Worm (Caenorhabditis elegans) whole organism, L2 larva: ENCODE data around the gene C56G2.22.

ENCODE experiments used
- C34F6.9 ChIP-seq: fragments of 150-350 bp; optimal IDR thresholded peaks from 2 replicates; lab custom pipeline; 2014; ENCODE audit warnings: missing biosample characterization, missing genetic modification characterization
- F13H6.1 ChIP-seq: sonication (generic microtip); optimal IDR thresholded peaks from 2 replicates; lab custom pipeline; 2016; ENCODE audit warnings: missing genetic modification characterization, missing compliant biosample characterization
- R02D3.7 ChIP-seq: fragments of 150-350 bp; optimal IDR thresholded peaks from 2 replicates; lab custom pipeline; 2014; ENCODE audit warnings: missing biosample characterization, missing genetic modification characterization
- Y55F3AM.14 ChIP-seq: fragments of 200-800 bp; sonication (Bioruptor generic); optimal IDR thresholded peaks from 2 replicates; lab custom pipeline; 2018; ENCODE audit warnings: mild to moderate bottlenecking, missing genetic modification characterization, missing compliant biosample characterization
- ZK546.5 ChIP-seq: sonication (generic microtip); optimal IDR thresholded peaks from 2 replicates; lab custom pipeline; 2017; ENCODE audit warnings: missing biosample characterization, missing genetic modification characterization
- alr-1 ChIP-seq: fragments of 150-350 bp; optimal IDR thresholded peaks from 2 replicates; lab custom pipeline; 2014; ENCODE audit warnings: missing biosample characterization, missing genetic modification characterization
- aly-2 ChIP-seq: fragments of 150-350 bp; optimal IDR thresholded peaks from 2 replicates; lab custom pipeline; 2014; ENCODE audit warnings: missing biosample characterization, missing genetic modification characterization
- blmp-1 ChIP-seq: sonication (generic microtip); optimal IDR thresholded peaks from 2 replicates; lab custom pipeline; 2017; ENCODE audit warnings: missing genetic modification characterization, mild to moderate bottlenecking, missing compliant biosample characterization, antibody characterized with exemption, moderate library complexity; ENCODE audit not compliant: insufficient read depth
- ceh-16 ChIP-seq: fragments of 150-350 bp; optimal IDR thresholded peaks from 2 replicates; lab custom pipeline; 2014; ENCODE audit warnings: missing biosample characterization, missing genetic modification characterization
- ceh-82 ChIP-seq: fragments of 150-350 bp; optimal IDR thresholded peaks from 2 replicates; lab custom pipeline; 2014; ENCODE audit warnings: missing biosample characterization, missing genetic modification characterization
- crh-2 ChIP-seq: sonication (generic microtip); optimal IDR thresholded peaks from 2 replicates; lab custom pipeline; 2017; ENCODE audit warnings: missing biosample characterization, missing genetic modification characterization
- dmd-4 ChIP-seq: sonication (generic microtip); optimal IDR thresholded peaks from 2 replicates; lab custom pipeline; 2017; ENCODE audit warnings: missing biosample characterization, missing genetic modification characterization
- egl-27 ChIP-seq: sonication (generic microtip); optimal IDR thresholded peaks from 3 replicates; lab custom pipeline; 2017; ENCODE audit warnings: missing biosample characterization, missing genetic modification reagents, missing genetic modification characterization
- elt-3 ChIP-seq: sonication (generic microtip); optimal IDR thresholded peaks from 2 replicates; lab custom pipeline; 2017; ENCODE audit warnings: missing biosample characterization, missing genetic modification characterization
- fos-1 ChIP-seq: fragments of 150-350 bp; optimal IDR thresholded peaks from 2 replicates; lab custom pipeline; 2014; ENCODE audit warnings: missing biosample characterization, missing genetic modification characterization
- gmeb-1 ChIP-seq: fragments of 150-350 bp; optimal IDR thresholded peaks from 2 replicates; lab custom pipeline; 2014; ENCODE audit warnings: missing biosample characterization, missing genetic modification characterization
- lin-11 ChIP-seq: fragments of 150-350 bp; sonication (generic microtip); optimal IDR thresholded peaks from 2 replicates; lab custom pipeline; 2014; ENCODE audit warnings: missing biosample characterization, missing genetic modification characterization, inconsistent platforms, mixed read lengths
- lin-13 ChIP-seq: fragments of 150-350 bp; optimal IDR thresholded peaks from 2 replicates; lab custom pipeline; 2014; ENCODE audit warnings: missing biosample characterization, missing genetic modification reagents, missing genetic modification characterization
- lin-39 ChIP-seq: fragments of 150-350 bp; optimal IDR thresholded peaks from 2 replicates; lab custom pipeline; 2014; ENCODE audit warnings: missing biosample characterization, missing genetic modification reagents, missing genetic modification characterization
- lsy-2 ChIP-seq, 2 experiments: fragments of 150-350 bp in 1 of 2; sonication (generic microtip) in 1 of 2; optimal IDR thresholded peaks; 2 replicates each; lab custom pipeline; 2014 to 2017; ENCODE audit warnings: missing biosample characterization in 2 of 2, missing genetic modification characterization in 2 of 2
- mbf-1 ChIP-seq: sonication (generic microtip); optimal IDR thresholded peaks from 2 replicates; lab custom pipeline; 2017; ENCODE audit warnings: missing biosample characterization, missing genetic modification characterization
- mdl-1 ChIP-seq, 2 experiments: fragments of 150-350 bp in 1 of 2; sonication (generic microtip) in 1 of 2; optimal IDR thresholded peaks; 2 replicates each; lab custom pipeline; 2017; ENCODE audit warnings: missing biosample characterization in 2 of 2, missing genetic modification characterization in 2 of 2
- nhr-10 ChIP-seq: sonication (generic microtip); optimal IDR thresholded peaks from 2 replicates; lab custom pipeline; 2017; ENCODE audit warnings: missing biosample characterization, missing genetic modification characterization
- nhr-11 ChIP-seq: fragments of 150-350 bp; optimal IDR thresholded peaks from 2 replicates; lab custom pipeline; 2014; ENCODE audit warnings: missing biosample characterization, missing genetic modification characterization
- nhr-12 ChIP-seq: fragments of 150-350 bp; optimal IDR thresholded peaks from 2 replicates; lab custom pipeline; 2014; ENCODE audit warnings: missing biosample characterization, missing genetic modification characterization
- nhr-129 ChIP-seq: fragments of 150-350 bp; optimal IDR thresholded peaks from 2 replicates; lab custom pipeline; 2014; ENCODE audit warnings: missing biosample characterization, missing genetic modification characterization
- nhr-21 ChIP-seq: fragments of 150-350 bp; optimal IDR thresholded peaks from 2 replicates; lab custom pipeline; 2014; ENCODE audit warnings: missing biosample characterization, missing genetic modification characterization
- nhr-23 ChIP-seq: fragments of 150-350 bp; optimal IDR thresholded peaks from 2 replicates; lab custom pipeline; 2014; ENCODE audit warnings: missing biosample characterization, missing genetic modification reagents, missing genetic modification characterization
- nhr-237 ChIP-seq: fragments of 150-350 bp; optimal IDR thresholded peaks from 2 replicates; lab custom pipeline; 2014; ENCODE audit warnings: missing biosample characterization, missing genetic modification characterization
- nhr-25 ChIP-seq: fragments of 150-350 bp; sonication (generic microtip); optimal IDR thresholded peaks from 3 replicates; lab custom pipeline; 2014; ENCODE audit warnings: missing biosample characterization, missing genetic modification characterization
- nhr-6 ChIP-seq: fragments of 150-350 bp; optimal IDR thresholded peaks from 2 replicates; lab custom pipeline; 2014; ENCODE audit warnings: missing biosample characterization, missing genetic modification characterization
- nhr-77 ChIP-seq: fragments of 150-350 bp; optimal IDR thresholded peaks from 2 replicates; lab custom pipeline; 2014; ENCODE audit warnings: missing biosample characterization, missing genetic modification characterization
- peb-1 ChIP-seq: fragments of 150-350 bp; optimal IDR thresholded peaks from 2 replicates; lab custom pipeline; 2014; ENCODE audit warnings: missing biosample characterization, missing genetic modification characterization
- sem-4 ChIP-seq: fragments of 150-350 bp; optimal IDR thresholded peaks from 2 replicates; lab custom pipeline; 2014; ENCODE audit warnings: missing biosample characterization, missing genetic modification reagents, missing genetic modification characterization
- skn-1 ChIP-seq: sonication (generic microtip); optimal IDR thresholded peaks from 2 replicates; lab custom pipeline; 2017; ENCODE audit warnings: missing biosample characterization, missing genetic modification characterization
- sma-3 ChIP-seq: sonication (generic microtip); optimal IDR thresholded peaks from 2 replicates; lab custom pipeline; 2016; ENCODE audit warnings: missing genetic modification reagents, missing genetic modification characterization, missing compliant biosample characterization
- sma-9 ChIP-seq, 2 experiments: fragments of 150-350 bp in 1 of 2; sonication (generic microtip) in 1 of 2; optimal IDR thresholded peaks; 2 replicates each; lab custom pipeline; 2014 to 2016; ENCODE audit warnings: missing genetic modification characterization in 2 of 2, mild to moderate bottlenecking in 1 of 2, missing biosample characterization in 1 of 2, missing compliant biosample characterization in 1 of 2, missing genetic modification reagents in 1 of 2, moderate library complexity in 1 of 2
- snpc-4 ChIP-seq: fragments of 150-350 bp; optimal IDR thresholded peaks from 2 replicates; lab custom pipeline; 2014; ENCODE audit warnings: missing biosample characterization, missing genetic modification characterization
- unc-39 ChIP-seq: fragments of 150-350 bp; optimal IDR thresholded peaks from 2 replicates; lab custom pipeline; 2014; ENCODE audit warnings: missing biosample characterization, missing genetic modification characterization
- unc-55 ChIP-seq: fragments of 150-350 bp; sonication (generic microtip); optimal IDR thresholded peaks from 3 replicates; lab custom pipeline; 2014; ENCODE audit warnings: missing biosample characterization, missing genetic modification reagents, missing genetic modification characterization
- unc-62 ChIP-seq: fragments of 150-350 bp; optimal IDR thresholded peaks from 2 replicates; lab custom pipeline; 2014; ENCODE audit warnings: missing biosample characterization, missing genetic modification reagents, missing genetic modification characterization
- ztf-1 ChIP-seq: fragments of 200-800 bp; sonication (Bioruptor generic); conservative IDR thresholded peaks from 2 replicates; pipeline ENCODE4 v1.3.6; 2022; ENCODE audit warnings: missing genetic modification characterization, missing compliant biosample characterization
- ztf-11 ChIP-seq: sonication (generic microtip); optimal IDR thresholded peaks from 2 replicates; lab custom pipeline; 2017; ENCODE audit warnings: missing biosample characterization, missing genetic modification characterization

Gene C56G2.22

DNA sequence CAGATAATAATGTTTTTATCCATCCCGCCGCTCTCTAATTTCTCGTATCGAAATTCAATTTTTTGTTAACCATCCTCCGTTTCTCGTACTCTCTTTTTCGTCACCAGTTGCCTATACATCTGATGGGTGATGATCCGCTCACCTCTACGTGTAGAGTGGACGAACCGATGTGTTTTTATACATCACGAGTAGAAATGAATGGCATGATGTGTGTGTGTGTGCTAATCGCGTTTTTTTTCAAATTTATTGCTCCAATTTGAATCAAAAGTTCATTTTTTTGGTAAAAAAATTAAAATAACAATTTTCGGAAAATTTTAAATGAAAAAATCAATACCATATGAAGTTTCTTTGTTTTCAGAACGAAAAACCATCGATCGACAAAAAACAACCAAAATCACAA is 9.8 kb downstream of the C56G2.22 start:
- TF ChIP-seq dmd-4 (tag; lab: Kevin White, UChicago) (no peak), nhr-129 (tag; lab: Kevin White, UChicago) (peak; percentile 19)

DNA sequence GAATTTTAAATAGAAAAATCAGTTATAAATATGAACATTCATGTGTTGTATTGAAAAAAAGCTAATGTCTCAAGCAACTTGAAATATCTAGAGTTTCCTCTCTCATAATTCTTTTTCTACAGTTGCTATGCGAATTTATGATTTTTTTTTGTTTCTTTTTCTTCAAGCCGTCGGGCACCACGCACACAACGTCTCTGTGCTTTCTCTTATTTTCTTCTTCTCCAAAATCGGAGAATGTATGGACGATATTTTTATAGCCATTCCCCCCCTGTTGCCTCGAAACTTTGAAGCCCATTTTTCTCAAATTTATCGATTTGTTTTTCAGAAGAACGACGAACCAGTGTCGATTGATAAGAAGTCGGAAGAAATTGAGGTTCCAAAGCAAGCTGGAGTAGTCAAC is 10.5 kb downstream of the C56G2.22 start:
- TF ChIP-seq elt-3 (tag; lab: Kevin White, UChicago) = no peak
- no peak for TF ChIP-seq ZK546.5 (tag; lab: Kevin White, UChicago)
- TF ChIP-seq mdl-1 (tag; optimal IDR thresholded peaks at IDR 0.05; lab: Kevin White, UChicago) = no peak
- no peak for TF ChIP-seq snpc-4 (tag; lab: Kevin White, UChicago)
- TF ChIP-seq blmp-1 (tag; lab: Kevin White, UChicago) = no peak
- no peak for TF ChIP-seq sma-9 (GFP tag; optimal IDR thresholded peaks at IDR 0.05; lab: Kevin White, UChicago)
- TF ChIP-seq sma-9 (tag; optimal IDR thresholded peaks at IDR 0.05; lab: Kevin White, UChicago) = no peak
- TF ChIP-seq nhr-129 (tag; lab: Kevin White, UChicago) = no peak
- TF ChIP-seq nhr-25 (tag; lab: Kevin White, UChicago) = no peak
- no peak for TF ChIP-seq sma-3 (GFP tag; lab: Kevin White, UChicago)
- TF ChIP-seq nhr-6 (tag; lab: Kevin White, UChicago) = no peak

ce11 chrIII:6358704-6359103 is 12.5 kb downstream of the C56G2.22 start:
- TF ChIP-seq nhr-25 (tag; lab: Kevin White, UChicago) (peak; percentile 15), ztf-1 (GFP tag; lab: Robert Waterston, UW) (no peak), lin-13 (GFP tag; lab: Kevin White, UChicago) (no peak), nhr-6 (tag; lab: Kevin White, UChicago) (peak; percentile 4), snpc-4 (tag; lab: Kevin White, UChicago) (no peak), sma-9 (GFP tag; optimal IDR thresholded peaks at IDR 0.05; lab: Kevin White, UChicago) (peak; percentile 48), sma-9 (tag; optimal IDR thresholded peaks at IDR 0.05; lab: Kevin White, UChicago) (no peak), ceh-16 (tag; lab: Kevin White, UChicago) (peak; percentile 77)

DNA sequence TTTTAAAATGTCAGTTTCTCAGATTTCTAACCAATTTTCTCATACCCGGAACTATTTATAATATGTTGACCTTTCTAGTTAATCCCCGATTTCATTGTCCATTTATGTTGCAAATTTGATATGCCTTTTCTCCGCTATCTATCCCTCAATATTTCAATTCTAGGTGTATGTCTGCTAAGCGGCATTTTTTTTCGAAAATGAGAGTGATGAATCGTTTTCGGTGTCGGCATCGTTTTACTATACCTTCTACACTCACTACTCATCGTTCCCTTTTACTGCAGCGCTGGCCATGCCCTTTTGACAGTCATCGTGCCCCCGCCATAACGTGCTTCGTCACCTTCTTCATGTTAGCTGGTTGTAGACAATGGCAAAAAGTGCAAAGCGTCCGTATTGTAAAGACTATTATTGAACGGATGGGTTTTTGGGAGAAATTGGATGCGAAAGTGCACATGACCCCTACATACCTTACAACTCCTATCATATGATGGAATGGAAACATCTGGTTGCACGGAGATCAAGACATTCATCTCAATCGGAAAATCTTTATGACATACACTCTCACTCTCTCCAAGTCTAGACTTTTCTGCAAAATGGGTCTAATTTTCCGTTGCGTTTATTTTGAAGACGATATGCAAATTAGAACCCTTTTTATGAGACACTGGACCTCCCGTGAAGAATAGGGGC is 13.1 kb downstream of the C56G2.22 start:
- TF ChIP-seq crh-2 (tag; lab: Kevin White, UChicago) (no peak), ceh-82 (tag; lab: Kevin White, UChicago) (no peak), nhr-25 (tag; lab: Kevin White, UChicago) (no peak), nhr-21 (tag; lab: Kevin White, UChicago) (peak; percentile 19), elt-3 (tag; lab: Kevin White, UChicago) (no peak), R02D3.7 (tag; lab: Kevin White, UChicago) (no peak), nhr-6 (tag; lab: Kevin White, UChicago) (no peak), alr-1 (tag; lab: Kevin White, UChicago) (no peak), ZK546.5 (tag; lab: Kevin White, UChicago) (no peak), unc-62 (GFP tag; lab: Kevin White, UChicago) (no peak), unc-39 (tag; lab: Kevin White, UChicago) (no peak), nhr-10 (tag; lab: Kevin White, UChicago) (no peak), sma-3 (GFP tag; lab: Kevin White, UChicago) (peak; percentile 2), dmd-4 (tag; lab: Kevin White, UChicago) (no peak), nhr-237 (no peak), fos-1 (tag; lab: Kevin White, UChicago) (peak; percentile 43), skn-1 (tag; lab: Kevin White, UChicago) (no peak), mdl-1 (tag; optimal IDR thresholded peaks at IDR 0.05; lab: Kevin White, UChicago) (no peak), C34F6.9 (tag; lab: Kevin White, UChicago) (no peak), gmeb-1 (no peak), peb-1 (no peak), nhr-12 (tag; lab: Kevin White, UChicago) (no peak), snpc-4 (tag; lab: Kevin White, UChicago) (no peak), egl-27 (tag; lab: Kevin White, UChicago) (peak; percentile 27), unc-55 (GFP tag; lab: Kevin White, UChicago) (no peak), lsy-2 (tag; optimal IDR thresholded peaks at IDR 0.05; lab: Kevin White, UChicago) (peak in 1 of 2 experiments; percentile 22), nhr-11 (tag; lab: Kevin White, UChicago) (no peak), ztf-11 (no peak), sma-9 (GFP tag; optimal IDR thresholded peaks at IDR 0.05; lab: Kevin White, UChicago) (peak; percentile 33), sma-9 (tag; optimal IDR thresholded peaks at IDR 0.05; lab: Kevin White, UChicago) (no peak), ceh-16 (tag; lab: Kevin White, UChicago) (no peak), nhr-77 (tag; lab: Kevin White, UChicago) (no peak), lin-39 (no peak), aly-2 (tag; lab: Kevin White, UChicago) (no peak), nhr-23 (tag; lab: Kevin White, UChicago) (no peak), lin-13 (GFP tag; lab: Kevin White, UChicago) (no peak), nhr-129 (tag; lab: Kevin White, UChicago) (peak; percentile 76), sem-4 (tag; lab: Kevin White, UChicago) (no peak), F13H6.1 (tag; lab: Kevin White, UChicago) (no peak), Y55F3AM.14 (GFP tag; lab: Kevin White, UChicago) (no peak), lin-11 (tag; lab: Kevin White, UChicago) (no peak), mbf-1 (tag; lab: Kevin White, UChicago) (no peak)
